Worm (Caenorhabditis elegans) whole organism, L4 larva: ENCODE data around the gene nlp-34.

Experiments
- Y105C5A.15 ChIP-seq: fragments of 200-800 bp; sonication (Bioruptor generic); IDR thresholded peaks from 2 replicates; pipeline ENCODE4 v1.3.6; 2022; ENCODE audit warnings: missing genetic modification characterization, missing compliant biosample characterization
- ama-1 ChIP-seq: fragments of 150-350 bp; optimal IDR thresholded peaks from 2 replicates; lab custom pipeline; 2014; ENCODE audit warnings: inconsistent platforms, mixed read lengths
- daf-16 ChIP-seq, 3 experiments: sonication (generic microtip); optimal IDR thresholded peaks; 2 replicates each; lab custom pipeline; 2016 to 2017; ENCODE audit warnings: missing genetic modification characterization in 3 of 3, missing genetic modification reagents in 3 of 3, mild to moderate bottlenecking in 2 of 3, missing compliant biosample characterization in 2 of 3, missing biosample characterization in 1 of 3, moderate library complexity in 1 of 3
- dve-1 ChIP-seq: sonication (generic microtip); optimal IDR thresholded peaks from 2 replicates; lab custom pipeline; 2017; ENCODE audit warnings: antibody characterized with exemption, mild to moderate bottlenecking, missing genetic modification characterization, missing compliant biosample characterization; ENCODE audit not compliant: insufficient read depth
- fkh-10 ChIP-seq: fragments of 150-350 bp; optimal IDR thresholded peaks from 2 replicates; lab custom pipeline; 2014; ENCODE audit warnings: missing biosample characterization, missing genetic modification reagents, missing genetic modification characterization
- lin-15B ChIP-seq: fragments of 150-350 bp; sonication (generic microtip); optimal IDR thresholded peaks from 3 replicates; lab custom pipeline; 2014; ENCODE audit warnings: missing biosample characterization, missing genetic modification characterization
- lsy-2 ChIP-seq, 2 experiments: fragments of 150-350 bp in 1 of 2; sonication (generic microtip) in 1 of 2; optimal IDR thresholded peaks; 2 replicates each; lab custom pipeline; 2014 to 2017; ENCODE audit warnings: missing biosample characterization in 2 of 2, missing genetic modification characterization in 2 of 2
- mep-1 ChIP-seq: fragments of 150-350 bp; sonication (generic microtip); optimal IDR thresholded peaks from 3 replicates; lab custom pipeline; 2014; ENCODE audit warnings: missing biosample characterization, missing genetic modification characterization
- nhr-76 ChIP-seq: fragments of 150-350 bp; optimal IDR thresholded peaks from 2 replicates; lab custom pipeline; 2014; ENCODE audit warnings: missing biosample characterization, missing genetic modification characterization
- pqm-1 ChIP-seq: sonication (generic microtip); optimal IDR thresholded peaks from 2 replicates; lab custom pipeline; 2017; ENCODE audit warnings: missing biosample characterization, missing genetic modification characterization
- skn-1 ChIP-seq: fragments of 150-350 bp; optimal IDR thresholded peaks from 2 replicates; lab custom pipeline; 2014; ENCODE audit warnings: missing biosample characterization, missing genetic modification characterization
- unc-130 ChIP-seq: sonication (generic microtip); optimal IDR thresholded peaks from 2 replicates; lab custom pipeline; 2016; ENCODE audit warnings: missing genetic modification reagents, missing genetic modification characterization, missing compliant biosample characterization
- vab-7 ChIP-seq: fragments of 200-800 bp; sonication (Bioruptor generic); IDR thresholded peaks from 2 replicates; pipeline ENCODE4 v1.3.6; 2022; ENCODE audit warnings: missing genetic modification reagents, missing genetic modification characterization, missing compliant biosample characterization
- zag-1 ChIP-seq: fragments of 150-350 bp; optimal IDR thresholded peaks from 2 replicates; lab custom pipeline; 2014; ENCODE audit warnings: missing biosample characterization, missing genetic modification characterization

DNA sequence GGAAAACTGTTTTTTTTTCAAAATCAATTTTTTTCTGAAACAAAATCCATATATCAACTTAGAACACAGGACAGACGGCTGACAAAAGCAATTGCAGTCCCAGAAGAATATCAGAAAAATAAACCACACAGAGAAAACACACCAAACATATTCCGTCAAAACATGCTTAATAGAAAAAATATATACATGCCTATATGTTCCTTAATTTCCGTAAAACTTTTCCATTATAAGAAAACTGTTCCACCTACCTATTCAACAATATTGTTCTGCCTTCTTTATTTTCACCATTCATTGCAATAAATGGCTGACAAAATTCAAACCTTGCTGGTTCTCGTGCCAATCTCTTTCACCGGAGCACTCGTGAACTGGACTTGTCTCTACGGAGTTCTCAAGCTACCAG, 47.6 kb downstream of the nlp-34 start, which contains the start of gene srx-63:
- TF ChIP-seq fkh-10: no peak
- TF ChIP-seq skn-1: no peak
- TF ChIP-seq vab-7 (GFP tag; lab: Robert Waterston, UW): no peak
- no peak for TF ChIP-seq pqm-1 (tag; lab: Kevin White, UChicago)
- TF ChIP-seq ama-1 (lab: Kevin White, UChicago): no peak
- TF ChIP-seq lin-15B (tag; lab: Kevin White, UChicago): no peak
- TF ChIP-seq unc-130 (GFP tag; lab: Kevin White, UChicago): no peak
- TF ChIP-seq nhr-76 (tag; lab: Kevin White, UChicago): no peak
- no peak for TF ChIP-seq zag-1 (tag; lab: Kevin White, UChicago)
- TF ChIP-seq dve-1 (tag; lab: Kevin White, UChicago): no peak
- no peak for TF ChIP-seq daf-16 (GFP tag; optimal IDR thresholded peaks at IDR 0.05; lab: Kevin White, UChicago)
- TF ChIP-seq daf-16 (tag; optimal IDR thresholded peaks at IDR 0.05; lab: Kevin White, UChicago): no peak
- no peak for TF ChIP-seq mep-1 (tag; lab: Kevin White, UChicago)
- no peak for TF ChIP-seq lsy-2 (tag; optimal IDR thresholded peaks at IDR 0.05; lab: Kevin White, UChicago)
- TF ChIP-seq Y105C5A.15 (GFP tag; lab: Robert Waterston, UW): no peak
